Fruit fly (Drosophila melanogaster) whole organism, embryonic: Measurements from ENCODE around the gene Rpn2.

ENCODE experiments used
- ATbp ChIP-seq: fragments of 200-800 bp; sonication (Bioruptor generic); optimal IDR thresholded peaks from 2 replicates; lab custom pipeline; 2017; ENCODE audit warnings: missing biosample characterization, mild to moderate bottlenecking, missing genetic modification characterization, missing genetic modification reagents
- Asciz ChIP-seq: fragments of 200-800 bp; sonication (Bioruptor generic); optimal IDR thresholded peaks from 2 replicates; lab custom pipeline; 2017; ENCODE audit warnings: missing biosample characterization, mild to moderate bottlenecking, missing genetic modification characterization, missing genetic modification reagents
- Atf-2 ChIP-seq: fragments of 200-800 bp; sonication (Bioruptor generic); optimal IDR thresholded peaks from 2 replicates; lab custom pipeline; 2016; ENCODE audit warnings: missing biosample characterization, missing genetic modification characterization
- B-H2 ChIP-seq: fragments of 200-800 bp; sonication (Bioruptor generic); optimal IDR thresholded peaks from 2 replicates; lab custom pipeline; 2018; ENCODE audit warnings: missing biosample characterization, mild to moderate bottlenecking, missing genetic modification characterization
- CG10274 ChIP-seq: fragments of 200-800 bp; sonication (Bioruptor generic); optimal IDR thresholded peaks from 3 replicates; lab custom pipeline; 2017; ENCODE audit warnings: missing biosample characterization, mild to moderate bottlenecking, missing genetic modification characterization
- CG10366 ChIP-seq: fragments of 200-800 bp; sonication (Bioruptor generic); IDR thresholded peaks from 2 replicates; pipeline ENCODE4 v1.3.6; 2022; ENCODE audit warnings: missing biosample characterization, missing genetic modification characterization
- CG13123 ChIP-seq: fragments of 200-800 bp; sonication (Bioruptor generic); optimal IDR thresholded peaks from 2 replicates; lab custom pipeline; 2016; ENCODE audit warnings: missing biosample characterization, missing genetic modification characterization
- CG14050 ChIP-seq: fragments of 200-800 bp; sonication (Bioruptor generic); IDR thresholded peaks from 3 replicates; pipeline ENCODE4 v1.3.6; 2022; ENCODE audit warnings: missing biosample characterization, missing genetic modification characterization
- CG15601 ChIP-seq: fragments of 200-800 bp; sonication (Bioruptor generic); optimal IDR thresholded peaks from 3 replicates; lab custom pipeline; 2019; ENCODE audit warnings: missing biosample characterization, mild to moderate bottlenecking, missing genetic modification characterization, moderate library complexity
- CG17802 ChIP-seq: fragments of 200-800 bp; sonication (Bioruptor generic); optimal IDR thresholded peaks from 2 replicates; lab custom pipeline; 2018; ENCODE audit warnings: missing biosample characterization, mild to moderate bottlenecking, missing genetic modification characterization, moderate library complexity
- CG2712 ChIP-seq: fragments of 200-800 bp; optimal IDR thresholded peaks from 3 replicates; lab custom pipeline; 2019; ENCODE audit warnings: missing biosample characterization, mild to moderate bottlenecking, missing genetic modification characterization, moderate library complexity
- CG2889 ChIP-seq: fragments of 200-800 bp; sonication (Bioruptor generic); IDR thresholded peaks from 3 replicates; pipeline ENCODE4 v1.3.6; 2022; ENCODE audit warnings: missing biosample characterization, missing genetic modification characterization
- CG31224 ChIP-seq: fragments of 200-800 bp; sonication (Bioruptor generic); IDR thresholded peaks from 2 replicates; pipeline ENCODE4 v1.3.6; 2022; ENCODE audit warnings: missing biosample characterization, missing genetic modification characterization
- CG3281 ChIP-seq: fragments of 200-800 bp; sonication (Bioruptor generic); optimal IDR thresholded peaks from 3 replicates; lab custom pipeline; 2017; ENCODE audit warnings: missing biosample characterization, mild to moderate bottlenecking, missing genetic modification characterization
- CG3407 ChIP-seq: fragments of 200-800 bp; sonication (Bioruptor generic); optimal IDR thresholded peaks from 2 replicates; lab custom pipeline; 2018; ENCODE audit warnings: missing biosample characterization, mild to moderate bottlenecking, missing genetic modification characterization
- CG3995 ChIP-seq: fragments of 200-800 bp; sonication (Bioruptor generic); optimal IDR thresholded peaks from 3 replicates; lab custom pipeline; 2016; ENCODE audit warnings: missing biosample characterization, missing genetic modification characterization
- CG4424 ChIP-seq: fragments of 200-800 bp; sonication (Bioruptor generic); optimal IDR thresholded peaks from 3 replicates; lab custom pipeline; 2016; ENCODE audit warnings: missing biosample characterization, missing genetic modification characterization
- CG5953 ChIP-seq: fragments of 200-800 bp; sonication (Bioruptor generic); IDR thresholded peaks from 2 replicates; pipeline ENCODE4 v1.3.6; 2022; ENCODE audit warnings: missing biosample characterization, missing genetic modification characterization
- CG6689 ChIP-seq: fragments of 200-800 bp; sonication (Bioruptor generic); IDR thresholded peaks from 2 replicates; pipeline ENCODE4 v1.3.6; 2022; ENCODE audit warnings: missing biosample characterization, missing genetic modification characterization
- CG7745 ChIP-seq: fragments of 200-800 bp; sonication (Bioruptor generic); optimal IDR thresholded peaks from 2 replicates; lab custom pipeline; 2018; ENCODE audit warnings: missing biosample characterization, mild to moderate bottlenecking, missing genetic modification characterization, moderate library complexity
- CHES-1-like ChIP-seq: fragments of 200-800 bp; sonication (Bioruptor generic); optimal IDR thresholded peaks from 2 replicates; lab custom pipeline; 2016; ENCODE audit warnings: missing biosample characterization, missing genetic modification characterization
- Chrac-16 ChIP-seq: fragments of 200-800 bp; sonication (Bioruptor generic); optimal IDR thresholded peaks from 3 replicates; lab custom pipeline; 2016; ENCODE audit warnings: missing biosample characterization, missing genetic modification characterization
- Dfd ChIP-seq, 2 experiments: fragments of >200 bp; optimal IDR thresholded peaks; 2 replicates each; lab custom pipeline; 2017; ENCODE audit warnings: missing biosample characterization in 2 of 2, missing genetic modification characterization in 2 of 2
- GATAe ChIP-seq: fragments of 200-800 bp; sonication (Bioruptor generic); conservative IDR thresholded peaks from 2 replicates; pipeline ENCODE4 v1.3.6; 2022; ENCODE audit warnings: missing biosample characterization, missing genetic modification characterization
- Gsc ChIP-seq: fragments of 200-800 bp; sonication (Bioruptor generic); IDR thresholded peaks from 2 replicates; pipeline ENCODE4 v1.3.6; 2022; ENCODE audit warnings: missing biosample characterization, missing genetic modification characterization
- H2.0 ChIP-seq: fragments of 200-800 bp; sonication (Bioruptor generic); IDR thresholded peaks from 2 replicates; pipeline ENCODE4 v1.3.6; 2022; ENCODE audit warnings: missing biosample characterization, missing genetic modification characterization
- MBD-R2 ChIP-seq: fragments of 200-800 bp; sonication (Bioruptor generic); IDR thresholded peaks from 2 replicates; pipeline ENCODE4 v1.3.6; 2022; ENCODE audit warnings: missing biosample characterization, missing genetic modification characterization
- Max ChIP-seq: fragments of 200-800 bp; sonication (Bioruptor generic); optimal IDR thresholded peaks from 2 replicates; lab custom pipeline; 2016; ENCODE audit warnings: missing biosample characterization, mild to moderate bottlenecking, missing genetic modification characterization
- Neu2 ChIP-seq: fragments of 200-800 bp; sonication (Bioruptor generic); optimal IDR thresholded peaks from 3 replicates; lab custom pipeline; 2016; ENCODE audit warnings: missing biosample characterization, missing genetic modification characterization, borderline replicate concordance
- Nf-YC ChIP-seq: fragments of 200-800 bp; optimal IDR thresholded peaks from 3 replicates; lab custom pipeline; 2019; ENCODE audit warnings: missing biosample characterization, mild to moderate bottlenecking, missing genetic modification characterization, moderate library complexity
- Ptx1 ChIP-seq: fragments of 200-800 bp; sonication (Bioruptor generic); IDR thresholded peaks from 2 replicates; pipeline ENCODE4 v1.3.6; 2022; ENCODE audit warnings: missing biosample characterization, missing genetic modification characterization
- Rfx ChIP-seq: fragments of 200-800 bp; sonication (Bioruptor generic); IDR thresholded peaks from 2 replicates; pipeline ENCODE4 v1.3.6; 2022; ENCODE audit warnings: missing biosample characterization, missing genetic modification characterization
- dm ChIP-seq: fragments of 200-800 bp; sonication (Bioruptor generic); optimal IDR thresholded peaks from 3 replicates; lab custom pipeline; 2016; ENCODE audit warnings: missing biosample characterization, missing genetic modification characterization
- dmrt99B ChIP-seq: fragments of 200-800 bp; sonication (Bioruptor generic); optimal IDR thresholded peaks from 2 replicates; lab custom pipeline; 2018; ENCODE audit warnings: missing biosample characterization, mild to moderate bottlenecking, missing genetic modification characterization, moderate library complexity
- fd96Cb ChIP-seq: fragments of 200-800 bp; sonication (Bioruptor generic); optimal IDR thresholded peaks from 2 replicates; lab custom pipeline; 2018; ENCODE audit warnings: missing biosample characterization, mild to moderate bottlenecking, missing genetic modification characterization, moderate library complexity
- h ChIP-seq: fragments of >200 bp; optimal IDR thresholded peaks from 2 replicates; lab custom pipeline; 2017
- kay ChIP-seq: fragments of 200-800 bp; sonication (Bioruptor generic); optimal IDR thresholded peaks from 2 replicates; lab custom pipeline; 2016; ENCODE audit warnings: missing biosample characterization, missing genetic modification characterization
- lilli ChIP-seq: fragments of 200-800 bp; sonication (Bioruptor generic); optimal IDR thresholded peaks from 3 replicates; lab custom pipeline; 2016; ENCODE audit warnings: missing biosample characterization, missing genetic modification characterization
- peb ChIP-seq: fragments of 200-800 bp; sonication (Bioruptor generic); IDR thresholded peaks from 2 replicates; pipeline ENCODE4 v1.3.6; 2022; ENCODE audit warnings: missing biosample characterization, missing genetic modification characterization
- pita ChIP-seq: fragments of 200-800 bp; sonication (Bioruptor generic); optimal IDR thresholded peaks from 2 replicates; lab custom pipeline; 2017; ENCODE audit warnings: missing biosample characterization, mild to moderate bottlenecking, missing genetic modification characterization
- psq ChIP-seq: fragments of 200-800 bp; sonication (Bioruptor generic); optimal IDR thresholded peaks from 2 replicates; lab custom pipeline; 2017; ENCODE audit warnings: missing biosample characterization, missing genetic modification characterization
- pum ChIP-seq: fragments of 200-800 bp; sonication (Bioruptor generic); optimal IDR thresholded peaks from 2 replicates; lab custom pipeline; 2016; ENCODE audit warnings: missing biosample characterization, missing genetic modification characterization
- row ChIP-seq: fragments of 200-800 bp; sonication (Bioruptor generic); IDR thresholded peaks from 3 replicates; pipeline ENCODE4 v1.3.6; 2022; ENCODE audit warnings: missing biosample characterization, missing genetic modification characterization
- sc ChIP-seq, 3 experiments: fragments of >200 bp in 2 of 3; fragments of 200-800 bp in 1 of 3; sonication (Bioruptor generic) in 1 of 3; optimal IDR thresholded peaks; 2 replicates in 2 of 3; 3 replicates in 1 of 3; lab custom pipeline; 2017; ENCODE audit warnings: mild to moderate bottlenecking in 1 of 3, missing biosample characterization in 1 of 3, missing genetic modification characterization in 1 of 3, missing genetic modification reagents in 1 of 3
- scrt ChIP-seq: fragments of 200-800 bp; sonication (Bioruptor generic); optimal IDR thresholded peaks from 2 replicates; lab custom pipeline; 2018; ENCODE audit warnings: missing biosample characterization, mild to moderate bottlenecking, missing genetic modification characterization, moderate library complexity
- shn ChIP-seq: fragments of 200-800 bp; sonication (Bioruptor generic); optimal IDR thresholded peaks from 3 replicates; lab custom pipeline; 2016; ENCODE audit warnings: missing biosample characterization, missing genetic modification characterization
- so ChIP-seq: fragments of 200-800 bp; sonication (Bioruptor generic); IDR thresholded peaks from 3 replicates; pipeline ENCODE4 v1.3.6; 2022; ENCODE audit warnings: missing biosample characterization, missing genetic modification characterization
- ssp ChIP-seq: fragments of 200-800 bp; sonication (Bioruptor generic); IDR thresholded peaks from 2 replicates; pipeline ENCODE4 v1.3.6; 2022; ENCODE audit warnings: missing biosample characterization, missing genetic modification characterization
- twi ChIP-seq: fragments of 200-800 bp; optimal IDR thresholded peaks from 2 replicates; lab custom pipeline; 2019; ENCODE audit warnings: missing biosample characterization, mild to moderate bottlenecking, missing genetic modification characterization, moderate library complexity
- vvl ChIP-seq: fragments of 200-800 bp; sonication (Bioruptor generic); IDR thresholded peaks from 2 replicates; pipeline ENCODE4 v1.3.6; 2022; ENCODE audit warnings: missing biosample characterization, missing genetic modification characterization
- zfh1 ChIP-seq: fragments of 200-800 bp; sonication (Bioruptor generic); IDR thresholded peaks from 3 replicates; pipeline ENCODE4 v1.3.6; 2022; ENCODE audit warnings: missing biosample characterization, missing genetic modification characterization

The Rpn2 gene

dm6 chr3R:29124128-29124527, 29.2 kb upstream of the Rpn2 start (continued):
- TF ChIP-seq CG6689 (GFP tag; lab: Robert Waterston, UW): peak; percentile 87
- no peak for TF ChIP-seq pita (GFP tag; lab: Kevin White, UChicago)
- peak; percentile 68 for TF ChIP-seq CHES-1-like (GFP tag; lab: Kevin White, UChicago)
- TF ChIP-seq vvl: peak; percentile 88
- TF ChIP-seq dm: no peak
- TF ChIP-seq H2.0 (GFP tag; lab: Robert Waterston, UW): peak; percentile 72; the same call in 1 of the 2 replicates
- TF ChIP-seq CG14050: peak; percentile 60
- TF ChIP-seq CG10366 (GFP tag; lab: Robert Waterston, UW): peak; percentile 79
- peak; percentile 29 for TF ChIP-seq Atf-2 (GFP tag; lab: Kevin White, UChicago)
- peak; percentile 36 for TF ChIP-seq CG13123 (GFP tag; lab: Kevin White, UChicago)
- no peak for TF ChIP-seq B-H2 (GFP tag; lab: Kevin White, UChicago)
- peak; percentile 81 for TF ChIP-seq Ptx1 (GFP tag; lab: Robert Waterston, UW)
- TF ChIP-seq kay: no peak
- no peak for TF ChIP-seq sc (optimal IDR thresholded peaks at IDR 0.05; lab: Kevin White, UChicago)
- TF ChIP-seq sc (GFP tag; optimal IDR thresholded peaks at IDR 0.05; lab: Kevin White, UChicago): peak; percentile 28
- peak; percentile 29 for TF ChIP-seq twi
- peak; percentile 69; the same call in 1 of the 3 replicates for TF ChIP-seq CG2889 (GFP tag; lab: Robert Waterston, UW)
- TF ChIP-seq Neu2 (GFP tag; lab: Kevin White, UChicago): no peak
- peak; percentile 44; the same call in 1 of the 2 replicates for TF ChIP-seq ssp (GFP tag; lab: Robert Waterston, UW)
- peak; percentile 35; the same call in 1 of the 2 replicates for TF ChIP-seq Gsc (GFP tag; lab: Robert Waterston, UW)
- TF ChIP-seq Dfd (GFP tag; optimal IDR thresholded peaks at IDR 0.05; lab: Kevin White, UChicago): no peak
- no peak for TF ChIP-seq h (lab: Kevin White, UChicago)
- TF ChIP-seq GATAe: peak; percentile 54; the same call in 1 of the 2 replicates
- TF ChIP-seq so (GFP tag; lab: Robert Waterston, UW): peak; percentile 44; the same call in 1 of the 3 replicates
- TF ChIP-seq psq (GFP tag; lab: Kevin White, UChicago): no peak
- TF ChIP-seq pum: peak; percentile 62
- peak; percentile 32 for TF ChIP-seq shn (GFP tag; lab: Kevin White, UChicago)
- TF ChIP-seq CG4424 (GFP tag; lab: Kevin White, UChicago): peak; percentile 65
- peak; percentile 50 for TF ChIP-seq CG17802
- peak; percentile 84 for TF ChIP-seq Rfx (GFP tag; lab: Robert Waterston, UW)
- TF ChIP-seq CG10274: peak; percentile 10
- TF ChIP-seq dmrt99B (tag; lab: Kevin White, UChicago): no peak
- no peak for TF ChIP-seq CG7745
- peak; percentile 62 for TF ChIP-seq ATbp
- no peak for TF ChIP-seq Nf-YC
- TF ChIP-seq zfh1 (GFP tag; lab: Robert Waterston, UW): peak; percentile 81
- TF ChIP-seq Max (GFP tag; lab: Kevin White, UChicago): no peak
- TF ChIP-seq CG3407 (GFP tag; lab: Kevin White, UChicago): peak; percentile 38
- TF ChIP-seq CG15601 (tag; lab: Kevin White, UChicago): peak; percentile 19
- no peak for TF ChIP-seq Asciz (GFP tag; lab: Kevin White, UChicago)
- peak; percentile 25 for TF ChIP-seq CG3995
- peak; percentile 50 for TF ChIP-seq Chrac-16
- peak; percentile 39 for TF ChIP-seq CG3281 (GFP tag; lab: Kevin White, UChicago)
- TF ChIP-seq row (GFP tag; lab: Robert Waterston, UW): peak; percentile 77
- TF ChIP-seq MBD-R2 (GFP tag; lab: Robert Waterston, UW): peak; percentile 58
- TF ChIP-seq peb (GFP tag; lab: Robert Waterston, UW): peak; percentile 48; the same call in 1 of the 2 replicates
- 0 out of 2 replicates have a peak, but pooled peaks have one; percentile 36 for TF ChIP-seq CG31224 (GFP tag; lab: Robert Waterston, UW)
- TF ChIP-seq scrt (GFP tag; lab: Kevin White, UChicago): no peak
- TF ChIP-seq lilli (GFP tag; lab: Kevin White, UChicago): peak; percentile 71
- TF ChIP-seq CG5953 (GFP tag; lab: Robert Waterston, UW): peak; percentile 41; the same call in 1 of the 2 replicates
- TF ChIP-seq fd96Cb (tag; lab: Kevin White, UChicago): peak; percentile 67
- peak; percentile 70 for TF ChIP-seq CG2712 (tag; lab: Kevin White, UChicago)
